Fruit fly (Drosophila melanogaster): Measurements from ENCODE around the gene CG7016.

The CG7016 gene

DNA sequence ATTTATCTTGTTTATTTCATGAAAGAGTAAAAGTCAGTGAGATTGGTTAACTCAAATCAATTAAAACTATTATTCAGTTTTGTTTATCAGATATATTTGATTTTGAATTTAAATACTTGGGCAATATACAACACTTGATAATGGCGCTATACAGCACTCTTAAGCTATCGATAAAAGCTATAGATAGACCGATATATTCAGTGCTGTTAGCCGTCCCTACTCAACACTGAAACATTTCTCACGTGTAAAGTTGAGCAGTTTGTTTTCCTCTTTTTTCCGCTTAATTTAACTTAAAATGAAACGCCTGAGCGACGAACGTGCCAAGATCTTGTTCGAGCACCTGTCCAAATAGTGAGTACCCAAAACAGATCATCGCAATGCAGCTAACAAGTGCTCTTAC is 12.3 kb upstream of the CG7016 start, which contains the start of gene CG7006:
TSS of gene CG7006 (plus strand) at position 208 of the 400 bp plus-strand sequence.
- TF ChIP-seq CG8478 (optimal IDR thresholded peaks at IDR 0.05) (no peak), CTCF (optimal IDR thresholded peaks at IDR 0.05) (no peak)

DNA sequence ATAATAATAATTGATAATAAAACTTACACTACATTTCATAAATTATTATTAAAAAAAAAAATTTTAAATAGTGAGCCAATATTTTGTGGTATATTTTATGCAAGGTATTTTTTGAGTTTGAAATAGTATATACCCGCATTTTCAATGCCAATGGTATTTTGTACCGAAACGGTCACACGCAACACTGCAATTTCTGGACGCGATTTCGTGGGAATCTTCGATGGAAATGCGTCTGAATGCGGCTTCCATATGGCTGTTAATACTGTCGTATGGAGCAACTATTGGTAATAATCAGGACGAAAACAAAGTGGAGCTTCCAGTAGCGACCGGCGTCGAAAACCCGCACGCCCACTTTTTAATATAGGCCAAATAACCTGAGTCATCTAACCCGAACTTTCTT is 11.3 kb upstream of the CG7016 start, which contains the start of gene Nct:
TSS of gene Nct (plus strand) at position 173 of the 400 bp plus-strand sequence.
- TF ChIP-seq CG8478 (optimal IDR thresholded peaks at IDR 0.05), result no peak
- TF ChIP-seq CTCF (optimal IDR thresholded peaks at IDR 0.05), result no peak

DNA sequence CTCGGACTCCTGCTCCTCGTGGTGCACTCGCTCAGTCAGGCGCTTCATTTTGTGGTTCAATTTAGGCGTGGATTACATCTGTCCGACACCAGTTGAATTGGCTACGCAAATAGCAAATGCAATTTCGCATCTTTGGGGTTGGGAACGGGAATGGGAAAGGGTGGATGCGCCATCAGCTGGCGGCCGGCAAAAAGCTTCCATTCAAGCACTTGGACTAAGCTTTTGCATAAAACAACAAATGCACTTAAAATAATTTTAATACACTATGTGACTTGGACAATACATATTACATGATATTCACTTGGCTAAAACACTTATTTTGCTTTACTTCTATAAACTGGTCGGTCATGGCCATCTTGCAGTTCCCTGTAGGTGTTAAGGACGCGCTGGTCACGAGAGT is 6.6 kb upstream of the CG7016 start, which contains the start of gene HDAC11:
TSS of gene HDAC11 (minus strand) at position 101 of the 400 bp plus-strand sequence.
- TF ChIP-seq CG8478 (optimal IDR thresholded peaks at IDR 0.05) (no peak), CTCF (optimal IDR thresholded peaks at IDR 0.05) (no peak)

DNA sequence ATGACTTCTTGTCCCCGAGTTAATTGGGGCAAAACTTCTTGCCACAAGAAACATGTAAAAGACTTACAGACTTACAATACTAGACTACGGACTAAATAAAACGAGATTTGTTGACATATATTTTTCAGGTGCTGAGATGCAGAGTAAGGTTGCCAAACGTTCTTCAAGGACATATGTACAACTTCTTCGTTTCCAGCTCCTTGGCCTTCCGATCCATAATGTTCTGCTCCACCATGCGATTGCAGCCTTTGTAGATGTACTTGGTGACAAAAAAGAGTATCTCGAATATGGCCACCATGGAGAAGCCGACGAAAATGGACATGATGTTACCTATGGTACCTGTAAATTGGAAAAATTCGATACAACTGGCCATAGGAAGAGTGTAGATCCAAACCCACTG is 5.3 kb upstream of the CG7016 start, which contains the start of gene CAH4:
TSS of gene CAH4 (minus strand) at position 101 of the 400 bp plus-strand sequence.
- TF ChIP-seq CG8478 (optimal IDR thresholded peaks at IDR 0.05), result no peak
- no peak for TF ChIP-seq CTCF (optimal IDR thresholded peaks at IDR 0.05)

DNA sequence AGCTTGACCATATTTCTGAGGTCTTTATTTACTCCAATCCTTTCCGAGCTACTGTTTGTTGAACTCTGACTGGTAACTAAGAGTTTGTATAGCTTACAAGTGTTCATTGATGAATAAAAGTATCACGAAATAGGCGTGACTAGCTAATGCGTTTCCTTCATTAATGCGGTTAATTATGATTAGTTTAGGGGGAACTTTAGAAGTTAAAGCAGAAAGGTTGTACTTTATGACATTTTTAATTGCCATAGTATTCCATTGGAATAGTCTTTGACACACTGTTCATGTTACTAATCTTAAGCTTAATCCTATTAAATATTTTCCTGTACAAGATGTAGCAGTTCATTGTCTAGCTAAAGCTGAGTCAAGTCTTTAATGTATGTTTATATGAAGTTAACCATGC is 3.0 kb upstream of the CG7016 start, which contains the start of gene ppk22:
TSS of gene ppk22 (minus strand) at position 101 of the 400 bp plus-strand sequence.
- TF ChIP-seq CTCF (optimal IDR thresholded peaks at IDR 0.05), result no peak
- no peak for TF ChIP-seq CG8478 (optimal IDR thresholded peaks at IDR 0.05)

DNA sequence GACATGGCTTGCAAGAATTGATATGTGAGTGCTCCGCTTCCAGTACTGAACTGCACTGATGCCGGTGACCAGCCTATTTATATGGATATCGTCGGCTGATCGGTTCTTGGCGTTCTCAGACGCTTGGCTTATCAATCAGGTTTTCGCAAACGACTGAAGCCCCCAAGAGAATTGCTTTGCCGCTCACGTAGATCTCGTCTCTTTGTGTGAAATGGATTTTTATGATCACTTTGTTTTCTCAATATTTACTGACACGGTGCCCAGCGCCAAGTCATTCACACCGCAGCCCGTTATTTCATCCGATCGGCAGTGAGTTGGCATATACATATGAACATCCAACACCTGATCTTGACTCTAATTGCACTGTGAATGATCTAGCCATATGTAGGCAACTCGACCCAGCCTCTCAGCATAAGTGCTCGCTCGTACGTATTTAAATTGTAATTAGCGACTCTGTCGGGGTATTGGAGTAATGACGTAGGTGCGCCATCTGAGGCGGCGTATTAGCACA is 2.4 kb upstream of the CG7016 start, which contains the start of gene CG13639:
TSS of gene CG13639 (minus strand) at position 51 of the 511 bp plus-strand sequence.
- TF ChIP-seq CTCF (optimal IDR thresholded peaks at IDR 0.05), result no peak

DNA sequence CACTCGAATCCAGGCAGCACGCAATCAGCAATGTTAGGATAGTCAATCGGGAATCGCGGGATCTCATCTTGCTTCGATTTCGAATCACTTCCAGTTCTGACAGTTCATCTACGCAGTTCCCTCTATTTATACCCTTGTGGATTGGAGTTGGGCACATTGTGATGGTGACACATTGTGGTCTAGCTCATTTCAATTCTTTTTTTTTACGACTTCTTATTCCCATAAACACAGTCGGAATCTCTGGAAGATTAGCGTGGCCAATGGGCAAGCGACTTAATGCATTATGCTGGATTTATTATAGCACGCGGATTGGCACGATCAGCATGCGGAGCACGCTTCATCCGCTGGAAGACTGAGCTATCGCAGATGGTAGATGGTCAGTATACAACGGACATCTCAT is 666 bp upstream of the CG7016 start, which contains the start of gene CG13640:
TSS of gene CG13640 (minus strand) at position 101 of the 400 bp plus-strand sequence.
- TF ChIP-seq CG8478 (optimal IDR thresholded peaks at IDR 0.05) (no peak), CTCF (optimal IDR thresholded peaks at IDR 0.05) (no peak)

DNA sequence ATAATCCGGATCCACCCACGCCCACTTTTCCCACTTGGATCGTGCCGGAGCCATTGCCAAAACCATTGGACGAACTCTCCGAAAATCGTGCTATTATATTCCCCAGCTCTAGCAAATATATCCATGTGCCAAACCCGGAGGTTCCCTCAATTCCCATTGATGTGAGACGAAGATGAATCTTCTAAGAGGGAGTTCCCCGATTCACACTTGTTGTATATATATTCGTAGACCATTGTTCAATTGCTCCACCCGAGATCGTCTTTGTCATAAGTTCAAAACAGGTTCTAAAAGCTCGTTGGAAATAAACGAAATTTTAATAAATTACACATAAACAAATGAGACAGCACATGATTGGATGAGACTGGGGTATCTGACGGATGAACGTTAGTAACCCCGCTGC is 1.2 kb downstream of the CG7016 start:
- TF ChIP-seq CTCF (optimal IDR thresholded peaks at IDR 0.05) (no peak), CG8478 (optimal IDR thresholded peaks at IDR 0.05) (no peak)

DNA sequence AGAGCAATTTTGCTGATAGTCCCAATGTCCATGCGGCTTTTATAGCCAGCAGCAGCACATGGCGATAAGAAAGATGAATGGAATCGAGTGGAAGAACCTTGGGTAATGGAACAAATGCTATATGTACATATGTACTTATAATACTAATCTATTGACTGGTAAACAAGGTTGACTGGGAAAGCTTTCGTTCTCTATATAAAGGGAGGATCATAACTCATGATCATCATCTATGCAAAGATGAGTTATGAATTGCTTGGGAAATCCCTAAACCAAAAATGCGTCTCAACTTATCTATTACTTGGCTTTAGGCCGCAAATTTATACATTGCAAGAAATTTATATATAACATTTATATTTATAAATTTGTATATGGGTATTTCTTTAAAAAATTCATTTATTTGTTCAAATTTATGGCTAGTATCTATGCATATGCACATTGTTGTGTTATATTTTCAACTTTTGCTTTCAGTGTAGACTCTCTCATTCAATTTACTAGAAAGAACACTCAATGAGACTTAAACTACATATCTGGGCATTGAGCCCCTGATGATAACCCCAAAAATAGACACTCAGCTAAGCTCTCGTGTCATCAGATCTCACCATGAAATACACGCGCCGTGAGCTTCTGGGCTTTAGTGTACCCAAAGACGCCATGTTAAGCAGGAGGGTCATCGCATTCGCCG is 2.1 kb downstream of the CG7016 start, which contains the start of the genes Srg1 and Elal:
TSS of gene Srg1 (minus strand) at position 14 of the 682 bp plus-strand sequence.
TSS of gene Elal (plus strand) at position 632 of the 682 bp plus-strand sequence.
- TF ChIP-seq CG8478 (optimal IDR thresholded peaks at IDR 0.05) (no peak), CTCF (optimal IDR thresholded peaks at IDR 0.05) (no peak)

DNA sequence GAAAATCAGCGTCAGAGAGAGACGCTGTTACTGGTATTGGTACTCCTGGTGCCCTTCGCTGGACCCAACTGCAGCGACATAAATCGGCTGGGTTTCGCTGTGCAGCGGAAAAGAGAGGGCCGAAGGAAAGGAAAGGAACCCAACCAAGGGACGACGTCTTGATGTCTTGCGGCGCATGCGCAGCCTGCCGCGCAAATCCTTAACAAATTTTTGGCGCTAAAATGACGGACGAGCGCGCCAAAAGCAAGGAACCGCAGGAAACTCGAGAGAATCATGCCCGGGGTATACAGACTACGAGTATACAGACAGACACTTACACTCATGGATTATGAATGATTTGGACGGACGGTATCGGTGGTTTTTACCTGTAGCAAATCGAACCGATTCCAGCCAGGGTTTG is 4.2 kb downstream of the CG7016 start:
- TF ChIP-seq CG8478 (optimal IDR thresholded peaks at IDR 0.05) (no peak), CTCF (optimal IDR thresholded peaks at IDR 0.05) (no peak)

DNA sequence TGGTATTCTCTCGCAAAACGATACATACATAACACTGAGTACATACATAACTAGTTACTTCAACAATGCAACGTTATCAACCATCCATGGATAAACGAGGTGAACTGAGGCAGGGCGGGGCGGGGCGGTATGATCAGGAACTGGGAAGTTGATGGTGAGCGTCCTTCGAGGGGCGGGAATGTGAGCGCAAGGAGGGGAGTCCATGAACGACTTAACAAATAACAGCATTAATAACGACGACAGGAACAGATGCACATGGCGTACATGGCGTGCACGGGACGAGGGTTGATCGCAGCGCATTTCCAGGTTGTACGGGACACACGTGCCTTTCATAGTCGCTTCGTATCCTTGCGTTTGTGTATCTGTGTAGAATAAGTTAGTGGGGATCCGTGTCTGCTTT is 5.2 kb downstream of the CG7016 start:
- TF ChIP-seq CTCF (optimal IDR thresholded peaks at IDR 0.05) (no peak), CG8478 (optimal IDR thresholded peaks at IDR 0.05) (no peak)

DNA sequence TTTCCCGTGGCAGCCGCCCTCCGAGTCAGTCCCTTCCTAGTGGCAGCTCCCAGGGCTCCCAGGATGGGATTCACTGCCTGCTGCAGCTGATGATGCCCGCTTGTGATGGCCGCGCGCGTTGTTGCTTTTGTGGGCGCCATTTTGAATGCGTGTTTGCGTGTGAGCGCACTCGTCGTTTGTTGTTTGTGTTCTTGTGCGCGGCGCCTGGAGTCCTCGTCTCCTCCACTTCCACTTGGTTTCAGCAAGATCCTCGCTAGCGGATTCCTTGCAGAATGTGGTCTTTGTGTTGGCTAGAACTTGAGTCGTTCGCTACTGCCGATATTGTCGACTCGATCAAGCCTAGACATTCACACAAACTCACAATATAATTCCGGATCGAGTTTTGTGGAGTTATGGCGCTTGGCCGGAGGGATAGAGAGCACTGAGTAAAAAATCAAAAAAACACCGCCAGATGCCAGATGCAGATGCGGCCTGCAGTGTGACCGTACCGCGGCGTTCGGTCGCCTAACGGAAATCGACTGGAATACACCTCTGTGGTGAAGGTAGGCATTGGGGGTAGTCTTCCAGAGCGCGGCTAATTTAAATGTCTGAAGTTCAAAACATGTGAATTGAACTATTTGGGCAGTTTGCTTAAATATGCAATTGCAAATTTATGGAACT is 7.8 kb downstream of the CG7016 start, which contains the start of gene CycB3:
TSS of gene CycB3 (minus strand) at position 428 of the 660 bp plus-strand sequence.
- TF ChIP-seq CTCF (optimal IDR thresholded peaks at IDR 0.05), result peak in 1 of 2 experiments; percentile 24
- no peak for TF ChIP-seq CG8478 (optimal IDR thresholded peaks at IDR 0.05)

DNA sequence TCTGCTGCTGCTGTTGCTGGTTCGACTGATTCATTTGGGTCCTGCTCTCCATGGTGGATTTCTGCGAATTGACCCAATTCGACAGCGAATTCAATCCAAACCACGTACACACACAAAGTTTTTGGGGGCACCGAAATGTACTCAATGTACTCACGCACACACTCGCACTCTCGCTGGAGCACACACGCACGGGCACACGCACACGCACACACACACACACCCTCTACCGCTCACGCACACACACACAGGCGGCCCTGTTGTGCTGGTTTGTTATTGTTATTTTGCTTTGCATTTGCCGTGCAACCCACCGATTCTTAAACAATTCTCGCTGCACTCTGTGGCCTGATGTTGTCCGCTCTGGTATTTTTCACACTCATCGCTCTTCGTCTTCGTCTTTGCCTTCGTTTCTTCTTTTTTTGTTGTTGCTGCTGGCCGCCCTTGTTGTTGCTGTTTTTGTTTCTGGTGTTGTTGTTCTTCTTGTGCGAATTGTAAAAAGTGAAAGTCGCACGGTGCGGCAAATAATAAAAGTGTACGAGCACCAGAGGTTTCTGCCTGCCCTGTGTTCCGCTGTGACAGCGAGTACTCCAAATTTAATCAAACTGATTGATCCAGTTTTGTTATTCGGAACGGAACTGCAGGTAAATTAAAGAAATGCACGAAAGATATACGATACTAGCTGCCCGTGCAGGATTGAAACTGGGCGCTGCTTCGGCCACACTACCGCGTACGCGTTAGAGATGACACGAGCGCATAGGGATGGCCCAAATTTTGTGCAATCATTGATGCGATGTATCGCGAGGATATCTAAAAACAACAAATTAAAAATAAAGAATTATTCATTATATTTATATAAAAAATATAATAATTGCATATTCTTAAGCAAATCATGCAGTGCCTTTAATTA is 13.5 kb downstream of the CG7016 start, which contains the start of gene CG3744:
TSS of gene CG3744 (minus strand) at position 716 of the 904 bp plus-strand sequence.
- TF ChIP-seq CG8478 (optimal IDR thresholded peaks at IDR 0.05), result no peak
- no peak for TF ChIP-seq CTCF (optimal IDR thresholded peaks at IDR 0.05)

DNA sequence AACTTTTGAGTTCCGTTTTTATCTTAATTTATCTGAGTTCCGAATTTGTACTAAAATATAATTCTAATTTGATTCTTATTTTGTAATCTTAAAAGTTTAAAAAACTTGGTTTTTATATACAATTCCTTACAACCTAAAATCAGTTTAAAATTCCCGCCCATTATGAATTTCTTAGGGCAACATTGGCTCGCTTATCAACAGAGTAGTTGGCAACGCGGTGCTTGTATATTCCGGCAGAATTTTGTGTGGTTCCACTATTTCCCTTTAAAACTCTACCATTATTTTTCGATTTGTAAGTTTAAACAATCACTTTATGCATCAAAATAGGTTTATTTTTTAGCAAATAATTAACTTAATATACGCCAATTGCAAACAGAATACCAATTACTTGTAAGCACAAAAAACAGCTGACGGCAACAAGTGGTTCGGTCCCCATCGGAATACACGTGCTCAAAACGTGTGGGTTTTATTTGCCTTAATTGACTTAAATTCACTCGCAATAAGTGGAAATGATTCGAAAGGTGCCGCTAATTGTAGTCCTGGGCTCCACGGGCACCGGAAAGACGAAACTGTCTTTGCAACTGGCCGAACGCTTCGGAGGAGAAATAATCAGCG is 14.2 kb downstream of the CG7016 start, which contains the start of the genes CG11089 and CG31381:
TSS of gene CG11089 (plus strand) at position 203 of the 615 bp plus-strand sequence.
TSS of gene CG31381 (plus strand) at position 203 of the 615 bp plus-strand sequence.
- no peak for TF ChIP-seq CG8478 (optimal IDR thresholded peaks at IDR 0.05)
- TF ChIP-seq CTCF (optimal IDR thresholded peaks at IDR 0.05), result no peak

Measured in S2 (cell line).